Fruit fly (Drosophila melanogaster) whole organism, wandering third instar larva: Measurements from ENCODE around the gene CG46396.

Experiments
- ey ChIP-seq: fragments of 200-800 bp; sonication (Bioruptor generic); optimal IDR thresholded peaks from 2 replicates; lab custom pipeline; 2016; ENCODE audit warnings: missing biosample characterization, missing genetic modification characterization
- lola ChIP-seq: fragments of >200 bp; optimal IDR thresholded peaks from 2 replicates; lab custom pipeline; 2017; ENCODE audit warnings: missing biosample characterization, missing genetic modification characterization

dm6 chr3R:6263658-6264057, 40.2 kb upstream of the CG46396 start, which contains the start of gene Osi10a:
- TF ChIP-seq ey (GFP tag; lab: Kevin White, UChicago) (no peak), lola (GFP tag; lab: Kevin White, UChicago) (no peak)
